Worm (Caenorhabditis elegans) whole organism, midembryonic: Measurements from ENCODE around the gene col-153.

Experiments used
- flt-1 ChIP-seq: fragments of 200-800 bp; sonication (Bioruptor generic); IDR thresholded peaks from 2 replicates; pipeline ENCODE4 v1.3.6; 2022; ENCODE audit warnings: missing genetic modification characterization, missing compliant biosample characterization
- med-1 ChIP-seq: sonication (generic microtip); optimal IDR thresholded peaks from 2 replicates; lab custom pipeline; 2017; ENCODE audit warnings: missing genetic modification characterization, mild to moderate bottlenecking, missing compliant biosample characterization, antibody characterized with exemption, missing genetic modification reagents; ENCODE audit not compliant: insufficient read depth

DNA sequence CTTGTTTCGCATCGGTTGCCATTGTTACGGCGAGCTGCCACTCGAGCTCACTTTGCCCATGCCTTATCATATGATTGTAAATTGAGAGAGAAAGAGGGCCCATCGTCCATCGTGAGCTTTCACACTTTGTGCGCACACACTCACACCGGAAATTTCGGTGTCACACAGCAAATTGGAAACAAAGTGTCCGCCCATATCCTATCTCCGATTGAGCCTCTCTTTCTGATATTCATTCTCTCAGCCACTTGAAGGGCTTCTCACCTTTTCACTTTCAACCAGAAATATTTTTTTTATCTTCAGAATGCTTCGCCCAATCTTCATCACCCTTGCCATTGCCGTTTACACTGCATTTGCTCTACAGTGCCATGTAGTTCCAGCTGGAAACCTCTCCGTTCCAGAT, 20.1 kb upstream of the col-153 start, which contains the start of gene F58B4.3:
- no peak for TF ChIP-seq med-1 (GFP tag; lab: Kevin White, UChicago)
- TF ChIP-seq flt-1 (GFP tag; lab: Robert Waterston, UW), result no peak
